Worm (Caenorhabditis elegans) whole organism, midembryonic: ENCODE measurements around the gene ptr-5.

Experiments
- T22C8.4 ChIP-seq: fragments of 200-800 bp; sonication (Bioruptor generic); IDR thresholded peaks from 2 replicates; pipeline ENCODE4 v1.3.6; 2022; ENCODE audit warnings: missing genetic modification characterization, missing compliant biosample characterization
- cog-1 ChIP-seq: sonication (generic microtip); optimal IDR thresholded peaks from 2 replicates; lab custom pipeline; 2016; ENCODE audit warnings: missing genetic modification characterization, missing compliant biosample characterization
- flt-1 ChIP-seq: fragments of 200-800 bp; sonication (Bioruptor generic); IDR thresholded peaks from 2 replicates; pipeline ENCODE4 v1.3.6; 2022; ENCODE audit warnings: missing genetic modification characterization, missing compliant biosample characterization
- klf-2 ChIP-seq: fragments of 200-800 bp; sonication (Bioruptor generic); conservative IDR thresholded peaks from 2 replicates; pipeline ENCODE4 v1.3.6; 2022; ENCODE audit warnings: missing genetic modification reagents, missing genetic modification characterization, missing compliant biosample characterization
- med-1 ChIP-seq: sonication (generic microtip); optimal IDR thresholded peaks from 2 replicates; lab custom pipeline; 2017; ENCODE audit warnings: missing genetic modification characterization, mild to moderate bottlenecking, missing compliant biosample characterization, antibody characterized with exemption, missing genetic modification reagents; ENCODE audit not compliant: insufficient read depth
- ref-1 ChIP-seq: fragments of 200-800 bp; sonication (Bioruptor generic); conservative IDR thresholded peaks from 2 replicates; pipeline ENCODE4 v1.3.6; 2022; ENCODE audit warnings: missing genetic modification reagents, missing genetic modification characterization, missing compliant biosample characterization
- tab-1 ChIP-seq: fragments of 200-800 bp; sonication (Bioruptor generic); IDR thresholded peaks from 2 replicates; pipeline ENCODE4 v1.3.6; 2022; ENCODE audit warnings: missing genetic modification characterization, missing compliant biosample characterization
- ztf-23 ChIP-seq: fragments of 200-800 bp; sonication (Bioruptor generic); IDR thresholded peaks from 2 replicates; pipeline ENCODE4 v1.3.6; 2022; ENCODE audit warnings: missing genetic modification reagents, missing genetic modification characterization, missing compliant biosample characterization
- ztf-29 ChIP-seq: fragments of 200-800 bp; sonication (Bioruptor generic); IDR thresholded peaks from 2 replicates; pipeline ENCODE4 v1.3.6; 2022; ENCODE audit warnings: missing genetic modification reagents, missing genetic modification characterization, missing compliant biosample characterization

- TF ChIP-seq klf-2 (no peak), ref-1 (no peak), cog-1 (tag; lab: Kevin White, UChicago) (no peak), ztf-29 (GFP tag; lab: Robert Waterston, UW) (no peak), ztf-23 (GFP tag; lab: Robert Waterston, UW) (no peak), T22C8.4 (GFP tag; lab: Robert Waterston, UW) (no peak), flt-1 (no peak), tab-1 (GFP tag; lab: Robert Waterston, UW) (no peak), med-1 (GFP tag; lab: Kevin White, UChicago) (no peak)
Observed at ce11 chrX:17327226-17327625, 8.8 kb downstream of the ptr-5 start.
